Fruit fly (Drosophila melanogaster) whole organism, embryonic: Measurements from ENCODE around the gene wus.
A peak's percentile ranks its signal among the peaks of the same experiment; 100 is the strongest.

ENCODE experiments used
- Ada2b ChIP-seq: fragments of 200-800 bp; sonication (Bioruptor generic); IDR thresholded peaks from 2 replicates; pipeline ENCODE4 v1.3.6; 2022; ENCODE audit warnings: missing biosample characterization, missing genetic modification characterization
- BEAF-32 ChIP-seq: fragments of 200-800 bp; sonication (Bioruptor generic); optimal IDR thresholded peaks from 3 replicates; lab custom pipeline; 2017; ENCODE audit warnings: missing biosample characterization, missing genetic modification characterization, mild to moderate bottlenecking, moderate library complexity, missing genetic modification reagents
- CG11723 ChIP-seq: fragments of 200-800 bp; sonication (Bioruptor generic); optimal IDR thresholded peaks from 2 replicates; lab custom pipeline; 2017; ENCODE audit warnings: missing biosample characterization, mild to moderate bottlenecking, missing genetic modification characterization
- CG13123 ChIP-seq: fragments of 200-800 bp; sonication (Bioruptor generic); optimal IDR thresholded peaks from 2 replicates; lab custom pipeline; 2016; ENCODE audit warnings: missing biosample characterization, missing genetic modification characterization
- CG13287 ChIP-seq: fragments of 200-800 bp; sonication (Bioruptor generic); IDR thresholded peaks from 2 replicates; pipeline ENCODE4 v1.3.6; 2022; ENCODE audit warnings: missing biosample characterization, missing genetic modification characterization; ENCODE audit not compliant: partially characterized antibody
- CG14710 ChIP-seq: fragments of 200-800 bp; sonication (Bioruptor generic); optimal IDR thresholded peaks from 3 replicates; lab custom pipeline; 2019; ENCODE audit warnings: missing biosample characterization, mild to moderate bottlenecking, missing genetic modification characterization, moderate library complexity
- CG14860 ChIP-seq: fragments of 200-800 bp; sonication (Bioruptor generic); IDR thresholded peaks from 3 replicates; pipeline ENCODE4 v1.3.6; 2022; ENCODE audit warnings: missing biosample characterization, missing genetic modification characterization; ENCODE audit not compliant: partially characterized antibody
- CG1603 ChIP-seq: fragments of 200-800 bp; sonication (Bioruptor generic); optimal IDR thresholded peaks from 2 replicates; lab custom pipeline; 2019; ENCODE audit warnings: missing biosample characterization, mild to moderate bottlenecking, missing genetic modification characterization, moderate library complexity
- CG17361 ChIP-seq: fragments of 200-800 bp; sonication (Bioruptor generic); IDR thresholded peaks from 3 replicates; pipeline ENCODE4 v1.3.6; 2022; ENCODE audit warnings: missing biosample characterization, missing genetic modification characterization
- CG17385 ChIP-seq: fragments of 200-800 bp; sonication (Bioruptor generic); optimal IDR thresholded peaks from 3 replicates; lab custom pipeline; 2018; ENCODE audit warnings: missing biosample characterization, mild to moderate bottlenecking, missing genetic modification characterization
- CG17568 ChIP-seq: fragments of 200-800 bp; sonication (Bioruptor generic); optimal IDR thresholded peaks from 2 replicates; lab custom pipeline; 2018; ENCODE audit warnings: missing biosample characterization, mild to moderate bottlenecking, missing genetic modification characterization, moderate library complexity
- CG18599 ChIP-seq: fragments of 200-800 bp; sonication (Bioruptor generic); optimal IDR thresholded peaks from 3 replicates; lab custom pipeline; 2017; ENCODE audit warnings: missing biosample characterization, missing genetic modification characterization, mild to moderate bottlenecking, moderate library complexity, missing genetic modification reagents
- CG18764 ChIP-seq: fragments of 200-800 bp; sonication (Bioruptor generic); optimal IDR thresholded peaks from 3 replicates; lab custom pipeline; 2016; ENCODE audit warnings: missing biosample characterization, missing genetic modification characterization
- CG2116 ChIP-seq: fragments of 200-800 bp; sonication (Bioruptor generic); optimal IDR thresholded peaks from 3 replicates; lab custom pipeline; 2018; ENCODE audit warnings: missing biosample characterization, mild to moderate bottlenecking, missing genetic modification characterization
- CG34224 ChIP-seq: fragments of 200-800 bp; sonication (Bioruptor generic); IDR thresholded peaks from 3 replicates; pipeline ENCODE4 v1.3.6; 2022; ENCODE audit warnings: missing biosample characterization, missing genetic modification characterization; ENCODE audit not compliant: partially characterized antibody
- CG4282 ChIP-seq: fragments of 200-800 bp; sonication (Bioruptor generic); optimal IDR thresholded peaks from 2 replicates; lab custom pipeline; 2016; ENCODE audit warnings: missing biosample characterization, missing genetic modification characterization
- CG5245 ChIP-seq: fragments of 200-800 bp; sonication (Bioruptor generic); optimal IDR thresholded peaks from 3 replicates; lab custom pipeline; 2016; ENCODE audit warnings: missing biosample characterization, missing genetic modification characterization
- CG7556 ChIP-seq: fragments of 200-800 bp; sonication (Bioruptor generic); optimal IDR thresholded peaks from 2 replicates; lab custom pipeline; 2017; ENCODE audit warnings: missing biosample characterization, mild to moderate bottlenecking, missing genetic modification characterization
- CTCF ChIP-seq: fragments of 200-800 bp; sonication (Bioruptor generic); optimal IDR thresholded peaks from 2 replicates; lab custom pipeline; 2017; ENCODE audit warnings: missing biosample characterization, mild to moderate bottlenecking, missing genetic modification characterization, moderate library complexity
- Camta ChIP-seq: fragments of 200-800 bp; sonication (Bioruptor generic); optimal IDR thresholded peaks from 2 replicates; lab custom pipeline; 2016; ENCODE audit warnings: missing biosample characterization, missing genetic modification characterization
- CrebB ChIP-seq: fragments of 200-800 bp; sonication (Bioruptor generic); optimal IDR thresholded peaks from 3 replicates; lab custom pipeline; 2018; ENCODE audit warnings: missing biosample characterization, mild to moderate bottlenecking, missing genetic modification characterization
- Doc3 ChIP-seq: fragments of 200-800 bp; sonication (Bioruptor generic); IDR thresholded peaks from 3 replicates; pipeline ENCODE4 v1.3.6; 2022; ENCODE audit warnings: missing biosample characterization, missing genetic modification characterization; ENCODE audit not compliant: partially characterized antibody
- Eip74EF ChIP-seq, 2 experiments: fragments of 200-800 bp in 1 of 2; fragments of >200 bp in 1 of 2; sonication (Bioruptor generic) in 1 of 2; optimal IDR thresholded peaks; 2 replicates each; lab custom pipeline; 2017 to 2019; ENCODE audit warnings: missing biosample characterization in 2 of 2, missing genetic modification characterization in 2 of 2, mild to moderate bottlenecking in 1 of 2, moderate library complexity in 1 of 2
- HLH3B ChIP-seq: fragments of 200-800 bp; sonication (Bioruptor generic); IDR thresholded peaks from 2 replicates; pipeline ENCODE4 v1.3.6; 2022; ENCODE audit warnings: missing biosample characterization, missing genetic modification characterization
- HmgD ChIP-seq: fragments of 200-800 bp; sonication (Bioruptor generic); optimal IDR thresholded peaks from 3 replicates; lab custom pipeline; 2016; ENCODE audit warnings: missing biosample characterization, missing genetic modification characterization
- Hr39 ChIP-seq: fragments of >200 bp; optimal IDR thresholded peaks from 2 replicates; lab custom pipeline; 2017
- Neu2 ChIP-seq: fragments of 200-800 bp; sonication (Bioruptor generic); optimal IDR thresholded peaks from 3 replicates; lab custom pipeline; 2016; ENCODE audit warnings: missing biosample characterization, missing genetic modification characterization, borderline replicate concordance
- Scr ChIP-seq: fragments of 200-800 bp; sonication (Bioruptor generic); IDR thresholded peaks from 2 replicates; pipeline ENCODE4 v1.3.6; 2022; ENCODE audit warnings: missing biosample characterization, missing genetic modification characterization; ENCODE audit not compliant: partially characterized antibody
- Sry-β ChIP-seq: fragments of 200-800 bp; sonication (Bioruptor generic); optimal IDR thresholded peaks from 2 replicates; lab custom pipeline; 2018; ENCODE audit warnings: missing biosample characterization, mild to moderate bottlenecking, missing genetic modification characterization, moderate library complexity
- ase ChIP-seq: fragments of 200-800 bp; sonication (Bioruptor generic); IDR thresholded peaks from 3 replicates; pipeline ENCODE4 v1.3.6; 2022; ENCODE audit warnings: missing biosample characterization, missing genetic modification characterization
- br ChIP-seq: fragments of >200 bp; optimal IDR thresholded peaks from 2 replicates; lab custom pipeline; 2017
- caup ChIP-seq: fragments of 200-800 bp; sonication (Bioruptor generic); optimal IDR thresholded peaks from 3 replicates; lab custom pipeline; 2017; ENCODE audit warnings: missing biosample characterization, mild to moderate bottlenecking, missing genetic modification characterization, moderate library complexity; ENCODE audit not compliant: severe bottlenecking
- cg ChIP-seq: fragments of 200-800 bp; sonication (Bioruptor generic); optimal IDR thresholded peaks from 3 replicates; lab custom pipeline; 2019; ENCODE audit warnings: missing biosample characterization, mild to moderate bottlenecking, missing genetic modification characterization, moderate library complexity
- crp ChIP-seq, 2 experiments: fragments of 200-800 bp; sonication (Bioruptor generic); optimal IDR thresholded peaks; 2 replicates in 1 of 2; 3 replicates in 1 of 2; lab custom pipeline; 2017; ENCODE audit warnings: missing biosample characterization in 2 of 2, missing genetic modification characterization in 2 of 2, mild to moderate bottlenecking in 1 of 2, moderate library complexity in 1 of 2
- cwo ChIP-seq: fragments of 200-800 bp; sonication (Bioruptor generic); optimal IDR thresholded peaks from 3 replicates; lab custom pipeline; 2017; ENCODE audit warnings: missing biosample characterization, missing genetic modification characterization, mild to moderate bottlenecking, moderate library complexity, missing genetic modification reagents
- danr ChIP-seq: fragments of 200-800 bp; sonication (Bioruptor generic); IDR thresholded peaks from 2 replicates; pipeline ENCODE4 v1.3.6; 2022; ENCODE audit warnings: missing biosample characterization, missing genetic modification characterization
- dimm ChIP-seq: fragments of 200-800 bp; sonication (Bioruptor generic); IDR thresholded peaks from 2 replicates; pipeline ENCODE4 v1.3.6; 2022; ENCODE audit warnings: missing biosample characterization, missing genetic modification characterization
- ftz-f1 ChIP-seq: fragments of 200-800 bp; sonication (Bioruptor generic); optimal IDR thresholded peaks from 2 replicates; lab custom pipeline; 2016; ENCODE audit warnings: missing biosample characterization, missing genetic modification characterization
- gfzf ChIP-seq: fragments of 200-800 bp; sonication (Bioruptor generic); optimal IDR thresholded peaks from 2 replicates; lab custom pipeline; 2016; ENCODE audit warnings: missing biosample characterization, mild to moderate bottlenecking, missing genetic modification characterization, moderate library complexity
- hth ChIP-seq: fragments of >200 bp; optimal IDR thresholded peaks from 2 replicates; lab custom pipeline; 2017; ENCODE audit warnings: inconsistent platforms
- jigr1 ChIP-seq: fragments of 200-800 bp; sonication (Bioruptor generic); IDR thresholded peaks from 3 replicates; pipeline ENCODE4 v1.3.6; 2022; ENCODE audit warnings: missing biosample characterization, missing genetic modification characterization
- nom ChIP-seq: fragments of 200-800 bp; sonication (Bioruptor generic); optimal IDR thresholded peaks from 2 replicates; lab custom pipeline; 2017; ENCODE audit warnings: missing biosample characterization, missing genetic modification characterization, mild to moderate bottlenecking, moderate library complexity, missing genetic modification reagents
- prd ChIP-seq, 3 experiments: fragments of >200 bp in 2 of 3; fragments of 200-800 bp in 1 of 3; sonication (Bioruptor generic) in 1 of 3; optimal IDR thresholded peaks in 2 of 3; IDR thresholded peaks in 1 of 3; 2 replicates in 2 of 3; 3 replicates in 1 of 3; pipeline versions ENCODE4 v1.3.6 to Lab custom; 2017 to 2022; ENCODE audit warnings: missing biosample characterization in 1 of 3, missing genetic modification characterization in 1 of 3
- sc ChIP-seq, 3 experiments: fragments of >200 bp in 2 of 3; fragments of 200-800 bp in 1 of 3; sonication (Bioruptor generic) in 1 of 3; optimal IDR thresholded peaks; 2 replicates in 2 of 3; 3 replicates in 1 of 3; lab custom pipeline; 2017; ENCODE audit warnings: mild to moderate bottlenecking in 1 of 3, missing biosample characterization in 1 of 3, missing genetic modification characterization in 1 of 3, missing genetic modification reagents in 1 of 3
- seq ChIP-seq: fragments of 200-800 bp; sonication (Bioruptor generic); IDR thresholded peaks from 2 replicates; pipeline ENCODE4 v1.3.6; 2022; ENCODE audit warnings: missing biosample characterization, missing genetic modification characterization
- unc-4 ChIP-seq: fragments of 200-800 bp; sonication (Bioruptor generic); IDR thresholded peaks from 2 replicates; pipeline ENCODE4 v1.3.6; 2022; ENCODE audit warnings: missing biosample characterization, missing genetic modification characterization; ENCODE audit not compliant: partially characterized antibody
- vvl ChIP-seq: fragments of 200-800 bp; sonication (Bioruptor generic); IDR thresholded peaks from 2 replicates; pipeline ENCODE4 v1.3.6; 2022; ENCODE audit warnings: missing biosample characterization, missing genetic modification characterization

wus gene

DNA sequence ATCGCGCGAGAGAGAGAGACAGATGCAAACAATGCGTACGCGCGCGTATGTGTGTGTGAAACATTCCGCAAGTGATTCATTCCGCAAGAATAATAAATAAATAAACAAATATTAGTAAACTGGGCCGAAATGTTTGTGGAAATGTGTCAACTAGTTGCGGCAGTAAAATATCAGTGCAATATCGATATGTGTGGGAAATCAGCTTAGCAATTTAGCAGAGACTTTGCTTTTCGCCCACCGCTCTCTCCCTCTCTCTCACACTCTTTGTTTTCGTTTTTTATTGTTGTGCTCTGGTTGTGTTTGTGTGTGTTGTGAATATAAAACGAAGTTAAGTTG is 2.8 kb upstream of the wus start (continued):
- TF ChIP-seq prd (optimal IDR thresholded peaks at IDR 0.05; lab: Kevin White, UChicago) (no peak), prd (GFP tag; IDR thresholded peaks at IDR 0.05; lab: Robert Waterston, UW) (no peak), seq (GFP tag; lab: Robert Waterston, UW) (no peak), CTCF (no peak)

DNA sequence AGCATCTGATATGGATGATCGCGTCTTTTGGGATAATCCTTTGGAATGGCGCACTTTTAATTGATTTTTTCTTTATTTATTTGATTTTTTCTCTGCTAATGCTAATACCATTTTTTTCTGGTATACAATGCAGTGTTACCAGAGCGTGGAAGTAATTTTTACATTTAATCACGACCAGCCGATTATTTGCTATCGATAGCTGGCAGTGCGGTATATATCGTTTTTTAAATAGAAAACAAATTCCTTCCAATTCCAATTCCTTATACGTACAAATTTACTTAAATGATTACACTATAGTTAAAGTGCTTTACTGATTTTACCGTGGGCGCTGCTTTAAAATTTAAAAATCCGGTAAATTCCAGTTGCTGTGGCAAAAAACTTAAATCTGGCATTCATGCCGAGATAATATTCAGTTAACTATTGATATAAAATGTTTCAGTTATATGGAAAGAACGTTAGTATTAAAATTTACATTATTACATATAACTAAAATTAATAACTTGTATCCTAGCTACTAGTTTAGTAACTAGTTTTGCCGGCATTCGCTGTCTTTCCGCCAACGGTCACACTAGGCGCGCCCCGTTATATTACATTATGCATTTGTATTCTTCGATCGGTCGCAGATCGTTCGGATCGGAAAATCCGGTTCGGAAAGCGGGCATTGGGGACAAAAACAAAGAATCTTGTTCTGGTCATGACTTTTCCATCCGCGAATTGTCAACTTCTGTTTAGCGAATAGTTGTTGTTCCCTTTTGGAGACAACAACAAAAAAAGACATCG is 2.3 kb upstream of the wus start, which contains the start of the genes CG13001 and RhoGAP15B:
CG13001 (minus strand) TSS at position 137 of the 780 bp plus-strand sequence.
RhoGAP15B (plus strand) TSS at position 556 of the 780 bp plus-strand sequence.
- TF ChIP-seq CG17361 (GFP tag; lab: Robert Waterston, UW) = 0 out of 3 replicates have a peak, but pooled peaks have one; percentile 46
- TF ChIP-seq crp (GFP tag; optimal IDR thresholded peaks at IDR 0.05; lab: Kevin White, UChicago) = no peak
- no peak for TF ChIP-seq CG17568 (GFP tag; lab: Kevin White, UChicago)
- no peak for TF ChIP-seq dimm
- TF ChIP-seq vvl (GFP tag; lab: Robert Waterston, UW) = peak; percentile 32; the same call in 1 of the 2 replicates
- TF ChIP-seq hth = no peak
- no peak for TF ChIP-seq Neu2 (GFP tag; lab: Kevin White, UChicago)
- TF ChIP-seq unc-4 (GFP tag; lab: Robert Waterston, UW) = peak; percentile 68
- peak; percentile 81 for TF ChIP-seq Scr (GFP tag; lab: Robert Waterston, UW)
- no peak for TF ChIP-seq caup (GFP tag; lab: Kevin White, UChicago)
- no peak for TF ChIP-seq CG7556 (GFP tag; lab: Kevin White, UChicago)
- no peak for TF ChIP-seq CG4282 (GFP tag; lab: Kevin White, UChicago)
- no peak for TF ChIP-seq Camta (GFP tag; lab: Kevin White, UChicago)
- TF ChIP-seq Eip74EF (GFP tag; optimal IDR thresholded peaks at IDR 0.05; lab: Kevin White, UChicago) = no peak
- TF ChIP-seq Sry-β (GFP tag; lab: Kevin White, UChicago) = no peak
- TF ChIP-seq CG14710 = peak; percentile 37
- TF ChIP-seq nom (GFP tag; lab: Kevin White, UChicago) = peak; percentile 63
- no peak for TF ChIP-seq CG18599 (GFP tag; lab: Kevin White, UChicago)
- no peak for TF ChIP-seq CG11723 (GFP tag; lab: Kevin White, UChicago)
- TF ChIP-seq ase (GFP tag; lab: Robert Waterston, UW) = no peak
- no peak for TF ChIP-seq HmgD (GFP tag; lab: Kevin White, UChicago)
- TF ChIP-seq CG17385 (GFP tag; lab: Kevin White, UChicago) = no peak
- no peak for TF ChIP-seq cg
- peak; percentile 70 for TF ChIP-seq CG13287 (GFP tag; lab: Robert Waterston, UW)
- TF ChIP-seq sc (optimal IDR thresholded peaks at IDR 0.05; lab: Kevin White, UChicago) = no peak
- no peak for TF ChIP-seq sc (GFP tag; optimal IDR thresholded peaks at IDR 0.05; lab: Kevin White, UChicago)
- TF ChIP-seq CrebB (tag; lab: Kevin White, UChicago) = no peak
- no peak for TF ChIP-seq Hr39
- TF ChIP-seq CG5245 = no peak
- no peak for TF ChIP-seq br (lab: Kevin White, UChicago)
- TF ChIP-seq CG14860 (GFP tag; lab: Robert Waterston, UW) = peak; percentile 55; the same call in 1 of the 3 replicates
- TF ChIP-seq Ada2b (GFP tag; lab: Robert Waterston, UW) = no peak
- TF ChIP-seq ftz-f1 (GFP tag; lab: Kevin White, UChicago) = no peak
- no peak for TF ChIP-seq danr
- peak; percentile 68 for TF ChIP-seq CG34224
- TF ChIP-seq BEAF-32 (GFP tag; lab: Kevin White, UChicago) = peak; percentile 90
- TF ChIP-seq CG1603 (tag; lab: Kevin White, UChicago) = no peak
- TF ChIP-seq gfzf = peak; percentile 80
- TF ChIP-seq Doc3 = peak; percentile 58; the same call in 1 of the 3 replicates
- TF ChIP-seq HLH3B (GFP tag; lab: Robert Waterston, UW) = no peak
- no peak for TF ChIP-seq jigr1 (GFP tag; lab: Robert Waterston, UW)
- no peak for TF ChIP-seq CG18764 (GFP tag; lab: Kevin White, UChicago)
- TF ChIP-seq CG13123 (GFP tag; lab: Kevin White, UChicago) = no peak
- TF ChIP-seq cwo = no peak
- TF ChIP-seq CG2116 (GFP tag; lab: Kevin White, UChicago) = peak; percentile 36
